Worm (Caenorhabditis elegans) whole organism, L3 larva: ENCODE measurements around the gene lgc-58.

Source experiments
- aly-2 ChIP-seq: fragments of 150-350 bp; optimal IDR thresholded peaks from 2 replicates; lab custom pipeline; 2014; ENCODE audit warnings: missing biosample characterization, missing genetic modification characterization
- ceh-82 ChIP-seq: fragments of 150-350 bp; optimal IDR thresholded peaks from 2 replicates; lab custom pipeline; 2014; ENCODE audit warnings: missing biosample characterization, missing genetic modification characterization
- elt-3 ChIP-seq, 3 experiments: fragments of 150-350 bp in 1 of 3; sonication (generic microtip) in 2 of 3; optimal IDR thresholded peaks; 2 replicates in 2 of 3; 4 replicates in 1 of 3; lab custom pipeline; 2014 to 2017; ENCODE audit warnings: missing biosample characterization in 3 of 3, missing genetic modification characterization in 3 of 3
- hmg-11 ChIP-seq: sonication (generic microtip); optimal IDR thresholded peaks from 2 replicates; lab custom pipeline; 2016; ENCODE audit warnings: missing genetic modification characterization, missing compliant biosample characterization
- nhr-12 ChIP-seq: fragments of 150-350 bp; optimal IDR thresholded peaks from 2 replicates; lab custom pipeline; 2014; ENCODE audit warnings: missing biosample characterization, missing genetic modification characterization
- nhr-23 ChIP-seq: fragments of 150-350 bp; optimal IDR thresholded peaks from 2 replicates; lab custom pipeline; 2014; ENCODE audit warnings: missing biosample characterization, missing genetic modification reagents, missing genetic modification characterization
- nhr-67 ChIP-seq: fragments of 150-350 bp; optimal IDR thresholded peaks from 2 replicates; lab custom pipeline; 2014; ENCODE audit warnings: missing biosample characterization, missing genetic modification characterization
- snpc-4 ChIP-seq: fragments of 150-350 bp; optimal IDR thresholded peaks from 2 replicates; lab custom pipeline; 2014; ENCODE audit warnings: missing biosample characterization, missing genetic modification characterization
- ztf-4 ChIP-seq: fragments of 150-350 bp; optimal IDR thresholded peaks from 2 replicates; lab custom pipeline; 2014; ENCODE audit warnings: missing biosample characterization, missing genetic modification characterization

DNA sequence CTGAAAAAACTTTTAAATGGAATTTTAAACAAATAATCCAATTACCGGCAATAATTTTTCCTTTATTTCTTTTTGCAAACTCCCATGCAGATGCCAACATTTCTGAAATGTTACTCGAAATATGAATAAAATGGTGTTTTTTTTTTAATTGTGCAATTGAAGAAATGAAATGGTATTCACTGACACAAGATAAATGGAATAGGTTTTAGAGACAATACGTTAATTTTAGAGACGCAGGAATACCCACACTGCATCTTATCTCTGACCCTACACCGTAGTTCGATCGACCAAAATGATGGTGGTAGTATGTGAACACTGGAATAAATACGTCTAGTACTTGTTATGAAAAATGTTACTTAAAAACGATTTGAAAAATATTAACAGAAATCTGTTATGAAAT, 37.5 kb downstream of the lgc-58 start, which contains the start of gene prx-3:
- no peak for TF ChIP-seq aly-2 (tag; lab: Kevin White, UChicago)
- TF ChIP-seq ceh-82 (tag; lab: Kevin White, UChicago) = no peak
- no peak for TF ChIP-seq nhr-23 (tag; lab: Kevin White, UChicago)
- TF ChIP-seq hmg-11 (tag; lab: Kevin White, UChicago) = no peak
- no peak for TF ChIP-seq nhr-67 (tag; lab: Kevin White, UChicago)
- no peak for TF ChIP-seq nhr-12
- no peak for TF ChIP-seq snpc-4
- TF ChIP-seq elt-3 (tag; optimal IDR thresholded peaks at IDR 0.05; lab: Kevin White, UChicago) = no peak
- no peak for TF ChIP-seq ztf-4 (tag; lab: Kevin White, UChicago)
